Worm (Caenorhabditis elegans): Measurements from ENCODE around the gene F22H10.6.

Gene F22H10.6

ce11 chrX:16681910-16682493 is 9.1 kb downstream of the F22H10.6 start (continued):
- TF ChIP-seq ZK337.2 (GFP tag; IDR thresholded peaks at IDR 0.05) (peak; percentile 87), mep-1 (tag; optimal IDR thresholded peaks at IDR 0.05) (peak; percentile 99), lin-38 (GFP tag; IDR thresholded peaks at IDR 0.05) (peak; percentile 87), php-3 (GFP tag; IDR thresholded peaks at IDR 0.05) (peak; percentile 98), daf-16 (GFP tag; optimal IDR thresholded peaks at IDR 0.05) (peak; percentile 95 to 99), daf-16 (tag; optimal IDR thresholded peaks at IDR 0.05) (peak; percentile 98), tra-1 (GFP tag; IDR thresholded peaks at IDR 0.05) (peak; percentile 94), daf-8 (GFP tag; IDR thresholded peaks at IDR 0.05) (no peak), lir-3 (tag; optimal IDR thresholded peaks at IDR 0.05) (peak; percentile 90), spr-1 (tag; optimal IDR thresholded peaks at IDR 0.05) (peak; percentile 97), lsy-2 (tag; optimal IDR thresholded peaks at IDR 0.05) (peak; percentile 96 to 97), lin-29 (GFP tag; IDR thresholded peaks at IDR 0.05) (peak; percentile 95), arid-1 (GFP tag; conservative IDR thresholded peaks at IDR 0.05) (peak; percentile 80), ceh-20 (GFP tag; IDR thresholded peaks at IDR 0.05) (peak; percentile 97), zip-2 (tag; optimal IDR thresholded peaks at IDR 0.05) (peak; percentile 96), snpc-4 (tag; optimal IDR thresholded peaks at IDR 0.05) (peak; percentile 64), madf-9 (GFP tag; conservative IDR thresholded peaks at IDR 0.05) (peak; percentile 98), ces-1 (GFP tag; optimal IDR thresholded peaks at IDR 0.05) (peak; percentile 97), nhr-6 (tag; optimal IDR thresholded peaks at IDR 0.05) (peak; percentile 98), hif-1 (tag; optimal IDR thresholded peaks at IDR 0.05) (peak; percentile 85 to 87), fos-1 (tag; optimal IDR thresholded peaks at IDR 0.05) (peak; percentile 98), hmg-1.1 (GFP tag; IDR thresholded peaks at IDR 0.05) (peak; percentile 100), daf-19 (GFP tag; conservative IDR thresholded peaks at IDR 0.05) (peak; percentile 94), egl-27 (tag; optimal IDR thresholded peaks at IDR 0.05) (no peak), pha-4 (GFP tag; IDR thresholded peaks at IDR 0.05) (peak; percentile 96), pha-4 (tag; optimal IDR thresholded peaks at IDR 0.05) (peak; percentile 97), lin-39 (tag; optimal IDR thresholded peaks at IDR 0.05) (peak; percentile 97), zfp-2 (tag; optimal IDR thresholded peaks at IDR 0.05) (peak; percentile 83), sdz-12 (GFP tag; optimal IDR thresholded peaks at IDR 0.05) (no peak), daf-12 (tag; optimal IDR thresholded peaks at IDR 0.05) (peak; percentile 15), lim-7 (GFP tag; IDR thresholded peaks at IDR 0.05) (0 out of 2 replicates have a peak, but pooled peaks have one; percentile 33), duxl-1 (tag; optimal IDR thresholded peaks at IDR 0.05; ENCODE audit: poor library complexity) (peak; percentile 99), egl-43 (GFP tag; IDR thresholded peaks at IDR 0.05) (peak; percentile 96), ZK546.5 (tag; optimal IDR thresholded peaks at IDR 0.05) (peak; percentile 25 to 60), dmd-8 (GFP tag; IDR thresholded peaks at IDR 0.05) (peak; percentile 80), ctbp-1 (GFP tag; IDR thresholded peaks at IDR 0.05) (peak; percentile 97), saeg-2 (GFP tag; IDR thresholded peaks at IDR 0.05) (peak; percentile 96), F10B5.3 (tag; optimal IDR thresholded peaks at IDR 0.05) (peak; percentile 97), Y75B8A.6 (GFP tag; IDR thresholded peaks at IDR 0.05) (peak; percentile 85; the same call in 1 of the 2 replicates), attf-4 (tag; optimal IDR thresholded peaks at IDR 0.05) (peak; percentile 60), Y48G9A.11 (GFP tag; IDR thresholded peaks at IDR 0.05) (no peak), mes-2 (tag; optimal IDR thresholded peaks at IDR 0.05; ENCODE audit: poor library complexity, severe bottlenecking) (peak; percentile 98), F44E2.7 (GFP tag; IDR thresholded peaks at IDR 0.05) (no peak), skn-1 (tag; optimal IDR thresholded peaks at IDR 0.05) (peak; percentile 54), mdt-29 (GFP tag; IDR thresholded peaks at IDR 0.05) (peak; percentile 89), nhr-76 (tag; optimal IDR thresholded peaks at IDR 0.05) (peak; percentile 88), ztf-11 (tag; optimal IDR thresholded peaks at IDR 0.05) (peak; percentile 87), ceh-62 (tag; optimal IDR thresholded peaks at IDR 0.05) (no peak), F37D6.2 (tag; optimal IDR thresholded peaks at IDR 0.05) (peak; percentile 98), ceh-32 (tag; optimal IDR thresholded peaks at IDR 0.05; ENCODE audit: poor library complexity) (peak; percentile 84), dve-1 (tag; optimal IDR thresholded peaks at IDR 0.05; ENCODE audit: insufficient read depth) (peak; percentile 99)
